Worm (Caenorhabditis elegans) whole organism, young adult: Measurements from ENCODE around the gene slcr-46.1.

Experiments
- F49E8.2 ChIP-seq: sonication (generic microtip); optimal IDR thresholded peaks from 3 replicates; lab custom pipeline; 2017; ENCODE audit warnings: missing genetic modification characterization, mild to moderate bottlenecking, missing compliant biosample characterization, antibody characterized with exemption, moderate library complexity; ENCODE audit not compliant: insufficient read depth
- lin-40 ChIP-seq: sonication (generic microtip); optimal IDR thresholded peaks from 2 replicates; lab custom pipeline; 2016; ENCODE audit warnings: missing genetic modification characterization, mild to moderate bottlenecking, missing compliant biosample characterization, missing genotype, missing genetic modification reagents

ce11 chrX:4651428-4651827 lies 19.3 kb downstream of the slcr-46.1 start:
- TF ChIP-seq F49E8.2 (tag; lab: Kevin White, UChicago), result no peak
- TF ChIP-seq lin-40 (tag; lab: Kevin White, UChicago), result no peak
